Worm (Caenorhabditis elegans) whole organism, young adult: ENCODE measurements around the gene znf-207.

Experiments used
- K11D2.4 ChIP-seq: fragments of 200-800 bp; sonication (Bioruptor generic); IDR thresholded peaks from 2 replicates; pipeline ENCODE4 v1.3.6; 2022; ENCODE audit warnings: missing genetic modification reagents, missing genetic modification characterization, missing compliant biosample characterization
- Y53G8AR.9 ChIP-seq: fragments of 200-800 bp; sonication (Bioruptor generic); conservative IDR thresholded peaks from 2 replicates; pipeline ENCODE4 v1.3.6; 2022; ENCODE audit warnings: missing genetic modification reagents, missing genetic modification characterization, missing compliant biosample characterization
- lin-40 ChIP-seq: sonication (generic microtip); optimal IDR thresholded peaks from 2 replicates; lab custom pipeline; 2016; ENCODE audit warnings: missing genetic modification characterization, mild to moderate bottlenecking, missing compliant biosample characterization, missing genotype, missing genetic modification reagents
- lin-54 ChIP-seq: fragments of 200-800 bp; sonication (Bioruptor generic); optimal IDR thresholded peaks from 2 replicates; lab custom pipeline; 2018; ENCODE audit warnings: mild to moderate bottlenecking, missing genetic modification characterization, missing compliant biosample characterization
- lsy-27 ChIP-seq: sonication (generic microtip); optimal IDR thresholded peaks from 2 replicates; lab custom pipeline; 2017; ENCODE audit warnings: missing genetic modification characterization, mild to moderate bottlenecking, missing compliant biosample characterization, antibody characterized with exemption, missing genotype, borderline replicate concordance; ENCODE audit not compliant: insufficient read depth
- unc-130 ChIP-seq: sonication (generic microtip); optimal IDR thresholded peaks from 2 replicates; lab custom pipeline; 2016; ENCODE audit warnings: missing genetic modification reagents, missing genetic modification characterization, missing compliant biosample characterization

znf-207 gene

ce11 chrIV:11361409-11361808 is 50.6 kb downstream of the znf-207 start, which contains the start of gene T01G1.4:
Gene T01G1.4 (minus strand): TSS chrIV:11361509.
- TF ChIP-seq K11D2.4 (GFP tag; lab: Robert Waterston, UW) (no peak), lin-54 (GFP tag; lab: Kevin White, UChicago) (no peak), Y53G8AR.9 (GFP tag; lab: Robert Waterston, UW) (no peak), unc-130 (GFP tag; lab: Kevin White, UChicago) (no peak), lsy-27 (tag; lab: Kevin White, UChicago) (no peak), lin-40 (tag; lab: Kevin White, UChicago) (no peak)
